Worm (Caenorhabditis elegans) whole organism, young adult: ENCODE results near the gene jip-1.

Source experiments
- F33H1.4 ChIP-seq: fragments of 200-800 bp; sonication (Bioruptor generic); IDR thresholded peaks from 2 replicates; pipeline ENCODE4 v1.3.6; 2022; ENCODE audit warnings: missing genetic modification reagents, missing genetic modification characterization, missing compliant biosample characterization
- Y53F4B.3 ChIP-seq: fragments of 200-800 bp; sonication (Bioruptor generic); IDR thresholded peaks from 2 replicates; pipeline ENCODE4 v1.3.6; 2022; ENCODE audit warnings: missing genetic modification reagents, missing genetic modification characterization, missing compliant biosample characterization
- ama-1 ChIP-seq, 3 experiments: fragments of 150-350 bp in 1 of 3; sonication (generic microtip) in 2 of 3; optimal IDR thresholded peaks; 2 replicates each; lab custom pipeline; 2014 to 2018; ENCODE audit warnings: missing biosample characterization in 2 of 3, missing genetic modification characterization in 2 of 3, missing genetic modification reagents in 2 of 3
- mcd-1 ChIP-seq: fragments of 200-800 bp; sonication (Bioruptor generic); IDR thresholded peaks from 2 replicates; pipeline ENCODE4 v1.3.6; 2022; ENCODE audit warnings: missing genetic modification reagents, missing genetic modification characterization, missing compliant biosample characterization
- mes-4 ChIP-seq: sonication (generic microtip); optimal IDR thresholded peaks from 2 replicates; lab custom pipeline; 2016; ENCODE audit warnings: missing genotype, missing genetic modification characterization, missing compliant biosample characterization
- nfya-1 ChIP-seq: sonication (generic microtip); optimal IDR thresholded peaks from 2 replicates; lab custom pipeline; 2017; ENCODE audit warnings: antibody characterized with exemption, missing compliant biosample characterization, missing genetic modification characterization, borderline replicate concordance; ENCODE audit not compliant: insufficient read depth
- pha-4 ChIP-seq: fragments of 150-350 bp; sonication (generic microtip); optimal IDR thresholded peaks from 2 replicates; lab custom pipeline; 2014; ENCODE audit warnings: missing biosample characterization, missing genetic modification reagents, missing genetic modification characterization
- unc-130 ChIP-seq: sonication (generic microtip); optimal IDR thresholded peaks from 2 replicates; lab custom pipeline; 2016; ENCODE audit warnings: missing genetic modification reagents, missing genetic modification characterization, missing compliant biosample characterization
- ztf-22 ChIP-seq: fragments of 200-800 bp; sonication (Bioruptor generic); optimal IDR thresholded peaks from 2 replicates; lab custom pipeline; 2018; ENCODE audit warnings: mild to moderate bottlenecking, missing genetic modification characterization, moderate library complexity, missing compliant biosample characterization

- TF ChIP-seq nfya-1 (tag; lab: Kevin White, UChicago) (no peak), pha-4 (no peak), Y53F4B.3 (GFP tag; lab: Robert Waterston, UW) (no peak), F33H1.4 (GFP tag; lab: Robert Waterston, UW) (no peak), mes-4 (tag; lab: Kevin White, UChicago) (no peak), mcd-1 (GFP tag; lab: Robert Waterston, UW) (no peak), ztf-22 (GFP tag; lab: Kevin White, UChicago) (no peak), unc-130 (GFP tag; lab: Kevin White, UChicago) (no peak), ama-1 (optimal IDR thresholded peaks at IDR 0.05; lab: Kevin White, UChicago) (no peak), ama-1 (GFP tag; optimal IDR thresholded peaks at IDR 0.05; lab: Kevin White, UChicago) (no peak)
These were observed 13.3 kb downstream of the jip-1 start for ce11 chrII:1340049-1340448.
